Fruit fly (Drosophila melanogaster) whole organism: Measurements from ENCODE around the gene Hrb27C.

Experiments used
- CG8478 ChIP-seq: fragments of >200 bp; optimal IDR thresholded peaks from 2 replicates; lab custom pipeline; 2018; ENCODE audit warnings: inconsistent platforms
- Dll ChIP-seq: fragments of >200 bp; optimal IDR thresholded peaks from 2 replicates; lab custom pipeline; 2017
- EcR ChIP-seq, 2 experiments: fragments of >200 bp; optimal IDR thresholded peaks; 2 replicates each; lab custom pipeline; 2017; ENCODE audit warnings: missing biosample characterization in 2 of 2, missing genetic modification characterization in 2 of 2, missing genetic modification reagents in 2 of 2
- pan ChIP-seq: fragments of >200 bp; optimal IDR thresholded peaks from 2 replicates; lab custom pipeline; 2017
- psq ChIP-seq: fragments of >200 bp; optimal IDR thresholded peaks from 2 replicates; lab custom pipeline; 2017
- usp ChIP-seq: fragments of >200 bp; optimal IDR thresholded peaks from 2 replicates; lab custom pipeline; 2017; ENCODE audit warnings: missing biosample characterization, missing genetic modification characterization, mixed read lengths

Gene Hrb27C

DNA sequence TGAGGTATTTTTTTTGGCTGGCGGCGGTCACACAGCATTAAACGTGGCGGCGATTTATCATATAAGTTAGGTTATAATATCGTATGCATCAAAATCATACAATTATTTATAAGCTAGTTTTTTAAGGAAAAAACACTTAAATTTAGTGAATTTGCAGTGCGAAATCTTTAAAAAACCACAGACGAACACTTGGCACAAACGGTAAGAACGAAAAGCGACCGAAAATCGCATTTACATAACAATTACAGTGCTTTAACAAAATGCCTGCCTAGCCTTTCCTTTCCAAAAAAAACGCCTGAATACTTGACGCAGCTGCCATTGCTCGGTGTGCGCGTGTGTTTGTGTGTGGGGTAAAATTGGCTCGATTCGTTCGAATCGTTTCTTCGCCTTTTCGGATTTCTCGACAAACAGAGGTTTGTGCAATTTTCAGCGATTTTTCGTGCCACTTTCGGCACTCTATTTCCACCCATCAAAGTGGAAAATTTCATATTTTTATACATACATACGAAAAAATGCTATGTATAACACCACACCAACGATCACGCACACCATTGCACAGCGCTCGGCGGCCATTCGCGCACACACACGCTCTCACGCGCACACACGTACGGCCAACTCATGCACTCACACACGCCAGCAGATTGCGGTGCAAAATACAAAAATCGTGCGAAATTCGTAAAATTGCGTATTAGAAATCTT lies at the start of gene Hrb27C:
Gene Hrb27C, plus strand, starts transcription at position 44 of the 699 bp plus-strand sequence.
- no peak for TF ChIP-seq pan (lab: Kevin White, UChicago)
- TF ChIP-seq CG8478 (lab: Kevin White, UChicago): peak; percentile 33

DNA sequence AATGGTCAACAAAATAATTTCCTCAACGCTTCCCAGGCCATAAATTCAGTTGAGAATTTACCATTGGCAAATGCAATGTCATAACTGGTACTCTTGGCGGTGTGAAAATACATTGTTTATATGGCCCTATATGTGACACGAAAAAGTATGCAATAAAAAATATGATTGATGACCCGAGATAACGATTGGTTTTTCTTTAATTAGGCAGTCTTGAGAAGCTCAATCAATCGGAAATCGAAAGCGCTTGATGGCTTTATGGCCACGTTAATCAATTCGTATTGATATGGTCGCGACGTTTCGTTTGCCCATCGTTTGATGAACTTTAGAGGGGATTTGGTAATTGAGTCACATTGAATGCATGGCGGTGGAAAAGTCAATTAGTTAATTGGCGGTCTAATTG lies 49.7 kb upstream of the Hrb27C start:
- TF ChIP-seq usp (no peak), pan (lab: Kevin White, UChicago) (no peak), EcR (GFP tag; optimal IDR thresholded peaks at IDR 0.05; lab: Kevin White, UChicago) (no peak), CG8478 (lab: Kevin White, UChicago) (no peak), psq (lab: Kevin White, UChicago) (no peak), Dll (lab: Kevin White, UChicago) (no peak)

DNA sequence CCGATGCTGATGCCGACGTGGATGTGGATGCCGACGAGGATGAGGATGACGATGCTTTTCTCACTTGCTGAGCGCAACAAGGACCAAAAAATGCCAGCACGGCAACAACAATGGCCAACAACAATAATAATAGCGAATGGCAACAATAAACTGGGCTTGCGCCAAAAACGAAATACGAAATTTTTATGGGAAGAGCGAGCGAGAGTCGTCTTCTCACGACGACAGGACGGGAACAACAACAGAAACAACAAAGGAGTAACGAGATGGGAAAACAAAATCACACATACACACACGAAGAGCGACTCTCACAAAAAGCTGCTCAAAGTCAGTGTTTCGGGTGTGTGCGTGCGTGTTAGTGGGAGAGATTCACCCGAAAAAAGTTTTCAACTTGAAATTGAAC lies 46.5 kb upstream of the Hrb27C start:
- TF ChIP-seq pan (lab: Kevin White, UChicago) (no peak), EcR (GFP tag; optimal IDR thresholded peaks at IDR 0.05; lab: Kevin White, UChicago) (no peak), usp (no peak), CG8478 (lab: Kevin White, UChicago) (no peak), psq (lab: Kevin White, UChicago) (no peak), Dll (lab: Kevin White, UChicago) (no peak)

DNA sequence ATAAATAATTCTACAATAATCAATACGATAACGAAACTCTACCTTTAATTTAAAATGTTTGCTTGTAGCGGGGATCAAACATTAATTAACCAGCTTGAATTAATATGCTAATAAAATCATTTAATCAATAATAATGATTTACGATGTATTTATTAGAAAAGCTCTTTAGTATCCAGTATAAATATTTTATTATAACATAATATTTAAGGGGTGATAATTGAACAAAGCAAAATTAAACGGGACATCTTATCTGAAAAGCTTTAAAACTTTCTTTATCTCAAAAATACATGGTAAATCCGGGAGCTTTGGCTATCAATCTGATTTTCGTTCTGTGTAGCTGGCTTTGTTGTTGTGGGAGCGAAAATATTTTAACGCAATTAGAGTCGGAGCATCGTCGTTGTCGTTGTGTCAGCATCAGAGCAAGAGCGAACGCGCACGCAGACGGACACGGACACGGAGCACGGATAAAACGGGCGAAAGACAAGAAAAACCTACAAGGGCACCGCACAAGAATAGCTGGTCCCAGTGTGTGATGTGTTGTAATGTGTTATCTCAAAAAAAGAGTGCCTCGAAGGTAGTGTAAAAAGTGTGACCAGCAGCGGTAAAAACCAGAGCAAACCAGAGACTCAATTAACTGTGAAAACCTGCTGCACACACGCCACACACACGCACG lies 45.8 kb upstream of the Hrb27C start, which contains the start of gene Nlg2:
Gene Nlg2, plus strand, starts transcription at position 375 of the 673 bp plus-strand sequence.
- TF ChIP-seq psq (lab: Kevin White, UChicago): no peak
- TF ChIP-seq usp: no peak
- TF ChIP-seq EcR (GFP tag; optimal IDR thresholded peaks at IDR 0.05; lab: Kevin White, UChicago): no peak
- no peak for TF ChIP-seq pan (lab: Kevin White, UChicago)
- TF ChIP-seq Dll (lab: Kevin White, UChicago): no peak
- TF ChIP-seq CG8478 (lab: Kevin White, UChicago): no peak

DNA sequence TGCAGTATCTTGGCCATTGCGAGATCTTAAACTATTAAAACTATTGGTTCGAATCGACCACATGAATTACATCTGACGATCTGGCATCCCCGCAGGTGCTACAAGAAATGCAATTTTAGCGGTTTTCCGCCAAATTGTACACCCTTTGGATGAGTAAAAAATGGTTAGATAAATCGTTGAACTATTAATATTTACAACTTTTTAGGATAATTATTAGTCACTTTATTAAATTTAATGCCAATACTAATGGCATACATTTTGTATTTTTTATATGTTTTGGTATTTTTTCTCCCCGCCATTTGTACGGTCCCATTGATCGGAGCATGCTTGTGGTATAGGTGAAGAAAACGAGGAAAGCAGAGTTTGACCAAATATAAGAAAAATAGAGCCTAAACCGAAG lies 12.7 kb upstream of the Hrb27C start, which contains the start of the genes Polr1F and Rat1:
Gene Polr1F, minus strand, starts transcription at position 84 of the 400 bp plus-strand sequence.
Gene Rat1, plus strand, starts transcription at position 323 of the 400 bp plus-strand sequence.
- TF ChIP-seq psq (lab: Kevin White, UChicago) (no peak), Dll (lab: Kevin White, UChicago) (no peak), CG8478 (lab: Kevin White, UChicago) (no peak)

DNA sequence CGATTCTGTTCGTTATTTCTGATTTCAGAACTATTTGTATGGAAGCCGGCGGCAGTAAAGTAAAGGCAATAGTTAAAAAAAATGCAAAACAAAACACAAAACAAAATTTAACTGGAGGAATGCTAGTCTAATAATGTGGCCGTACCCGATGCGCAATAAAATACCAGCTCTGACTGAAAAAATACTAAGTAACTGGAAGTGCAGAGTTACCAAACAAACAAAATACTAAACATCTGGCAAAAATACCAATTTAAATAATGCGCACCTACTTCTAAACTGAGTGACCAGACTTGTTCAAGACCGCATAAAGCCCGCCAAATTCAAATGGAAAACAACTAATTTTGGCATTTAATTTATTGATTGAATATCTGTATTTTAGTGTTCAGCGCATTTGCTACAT lies 6.5 kb upstream of the Hrb27C start, which contains the start of gene Wee1:
Gene Wee1, minus strand, starts transcription at position 175 of the 400 bp plus-strand sequence.
- no peak for TF ChIP-seq usp
- TF ChIP-seq Dll (lab: Kevin White, UChicago): no peak
- TF ChIP-seq pan (lab: Kevin White, UChicago): no peak
- no peak for TF ChIP-seq CG8478 (lab: Kevin White, UChicago)
- TF ChIP-seq EcR (GFP tag; optimal IDR thresholded peaks at IDR 0.05; lab: Kevin White, UChicago): no peak
- no peak for TF ChIP-seq psq (lab: Kevin White, UChicago)

DNA sequence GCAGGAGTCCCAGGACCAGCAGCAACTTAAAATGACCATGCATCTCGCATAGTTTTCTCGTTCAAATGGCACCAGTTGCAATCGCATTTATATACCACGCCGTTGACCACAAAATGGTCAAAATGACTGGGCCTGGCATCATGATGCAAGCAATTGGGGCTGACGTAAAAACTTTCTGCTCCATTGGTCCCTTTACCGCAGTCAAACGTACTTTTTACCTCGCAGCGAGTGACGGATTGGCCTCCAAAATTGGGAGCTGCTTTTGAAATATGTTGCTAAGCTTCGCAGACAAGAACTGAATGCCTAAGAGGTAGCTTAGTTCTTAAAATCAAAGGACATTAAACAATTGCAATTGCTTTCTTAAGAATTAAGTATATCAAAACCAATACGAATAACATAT lies 4.2 kb upstream of the Hrb27C start, which contains the start of gene CG32829:
Gene CG32829, minus strand, starts transcription at position 101 of the 400 bp plus-strand sequence.
- TF ChIP-seq CG8478 (lab: Kevin White, UChicago): no peak
- TF ChIP-seq pan (lab: Kevin White, UChicago): no peak
- no peak for TF ChIP-seq Dll (lab: Kevin White, UChicago)
- TF ChIP-seq usp: no peak
- TF ChIP-seq EcR (GFP tag; optimal IDR thresholded peaks at IDR 0.05; lab: Kevin White, UChicago): no peak
- TF ChIP-seq psq (lab: Kevin White, UChicago): no peak

DNA sequence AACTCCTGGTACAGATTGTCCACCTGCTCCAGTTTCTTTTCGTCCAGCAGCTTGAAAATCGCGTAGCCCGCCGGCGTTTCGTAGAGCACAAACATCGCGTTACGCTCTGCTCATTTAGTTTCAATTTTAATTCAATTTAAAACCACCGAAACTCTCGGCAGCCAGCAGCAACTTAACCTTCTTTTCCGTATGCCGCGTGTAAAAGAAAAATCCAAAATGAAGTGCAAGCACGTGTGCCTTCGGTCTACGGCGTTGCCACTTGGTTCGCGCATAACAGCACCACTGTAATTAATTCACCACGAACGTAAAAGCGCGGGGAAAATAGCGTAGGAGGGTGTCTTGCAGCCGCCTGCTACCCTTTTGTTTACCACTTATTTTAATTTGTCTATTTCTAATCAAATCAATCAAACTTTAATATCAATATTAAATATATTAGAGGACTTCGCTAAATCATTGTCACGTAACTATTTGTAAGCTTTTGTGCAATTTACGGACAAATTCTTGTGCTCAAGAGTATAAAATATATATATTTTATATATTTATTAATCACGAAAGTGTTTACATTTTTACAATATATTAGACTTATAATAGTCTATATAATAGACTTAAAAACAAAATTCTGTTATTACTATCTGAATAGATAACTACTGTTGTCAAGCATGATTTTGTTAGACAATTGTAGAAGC lies 1.8 kb upstream of the Hrb27C start, which contains the start of gene nop5:
Gene nop5, minus strand, starts transcription at position 227 of the 686 bp plus-strand sequence.
- peak; percentile 97 for TF ChIP-seq pan (lab: Kevin White, UChicago)
- TF ChIP-seq usp: no peak

DNA sequence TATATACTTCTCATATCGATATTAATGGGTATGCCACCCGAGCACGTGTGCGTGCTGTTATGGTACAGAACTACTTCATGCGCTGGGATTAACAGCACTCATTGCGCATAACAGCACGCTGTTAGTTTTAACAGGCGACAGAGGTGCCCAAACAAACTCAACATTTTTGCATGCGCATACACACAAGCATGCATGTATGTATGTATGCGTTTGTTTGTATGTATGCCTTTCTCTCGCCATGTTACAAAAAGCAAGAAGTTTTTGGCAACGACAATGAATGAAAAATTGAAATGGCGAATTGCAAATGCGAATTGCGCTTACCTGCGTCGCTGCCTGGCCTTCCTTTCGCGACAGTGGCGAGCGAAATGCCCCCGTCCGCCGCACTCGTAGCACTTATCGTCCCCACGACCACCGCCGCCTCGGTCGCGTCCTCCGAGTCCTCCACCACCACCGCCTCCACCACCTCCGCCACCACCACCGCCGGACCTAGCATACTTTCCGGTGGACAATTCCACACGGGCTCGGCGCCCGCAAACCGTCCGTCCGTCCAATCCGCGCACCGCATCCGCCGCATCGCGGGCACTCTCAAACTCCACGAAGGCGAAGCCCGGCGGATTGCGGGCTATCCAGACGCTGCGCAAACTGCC lies 1.2 kb upstream of the Hrb27C start:
- no peak for TF ChIP-seq EcR (GFP tag; optimal IDR thresholded peaks at IDR 0.05; lab: Kevin White, UChicago)
- no peak for TF ChIP-seq CG8478 (lab: Kevin White, UChicago)
- no peak for TF ChIP-seq usp
- TF ChIP-seq psq (lab: Kevin White, UChicago): no peak
- no peak for TF ChIP-seq Dll (lab: Kevin White, UChicago)
- TF ChIP-seq pan (lab: Kevin White, UChicago): no peak

DNA sequence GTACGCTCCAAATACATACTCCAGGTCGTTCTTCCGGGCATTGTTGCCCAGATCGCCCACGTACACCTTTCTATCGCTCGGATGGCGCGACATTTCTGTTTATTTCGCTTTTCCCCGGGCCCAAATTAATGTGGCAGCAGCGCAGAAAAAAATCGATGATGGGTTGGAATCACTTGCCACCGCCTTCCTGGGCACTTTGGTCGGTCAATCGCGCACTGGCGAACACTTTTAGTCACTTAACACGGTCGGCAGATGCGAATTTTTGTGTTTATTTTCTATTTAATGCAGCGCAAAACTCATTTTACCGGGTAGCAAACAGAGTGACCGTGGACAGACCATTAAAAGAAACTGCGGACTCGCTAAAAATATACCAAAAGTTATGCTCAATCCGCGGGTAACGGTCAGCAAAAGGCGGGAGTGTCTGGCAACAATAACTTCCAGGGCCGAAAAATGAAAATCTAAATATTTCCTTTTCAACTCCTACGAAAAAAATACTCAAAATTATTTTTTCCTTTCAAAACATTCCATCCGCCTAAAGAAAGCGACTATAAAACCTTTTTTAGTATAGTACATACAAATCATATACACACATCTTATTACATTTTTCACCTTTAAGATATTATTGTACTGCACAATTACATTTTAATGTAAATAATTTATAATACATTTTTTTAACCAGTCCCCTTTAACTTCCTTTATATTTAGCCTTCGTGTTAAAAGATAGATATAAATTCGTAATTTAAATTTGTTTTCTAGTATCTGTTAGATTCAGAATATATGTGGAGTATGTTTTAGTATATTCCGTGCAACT lies 449 bp upstream of the Hrb27C start, which contains the start of gene x16:
Gene x16, minus strand, starts transcription at position 361 of the 811 bp plus-strand sequence.
- TF ChIP-seq pan (lab: Kevin White, UChicago) (no peak), Dll (lab: Kevin White, UChicago) (no peak), CG8478 (lab: Kevin White, UChicago) (no peak), psq (lab: Kevin White, UChicago) (no peak), usp (no peak)
